Fruit fly (Drosophila melanogaster): ENCODE results near the gene Skp2.

The Skp2 gene

DNA sequence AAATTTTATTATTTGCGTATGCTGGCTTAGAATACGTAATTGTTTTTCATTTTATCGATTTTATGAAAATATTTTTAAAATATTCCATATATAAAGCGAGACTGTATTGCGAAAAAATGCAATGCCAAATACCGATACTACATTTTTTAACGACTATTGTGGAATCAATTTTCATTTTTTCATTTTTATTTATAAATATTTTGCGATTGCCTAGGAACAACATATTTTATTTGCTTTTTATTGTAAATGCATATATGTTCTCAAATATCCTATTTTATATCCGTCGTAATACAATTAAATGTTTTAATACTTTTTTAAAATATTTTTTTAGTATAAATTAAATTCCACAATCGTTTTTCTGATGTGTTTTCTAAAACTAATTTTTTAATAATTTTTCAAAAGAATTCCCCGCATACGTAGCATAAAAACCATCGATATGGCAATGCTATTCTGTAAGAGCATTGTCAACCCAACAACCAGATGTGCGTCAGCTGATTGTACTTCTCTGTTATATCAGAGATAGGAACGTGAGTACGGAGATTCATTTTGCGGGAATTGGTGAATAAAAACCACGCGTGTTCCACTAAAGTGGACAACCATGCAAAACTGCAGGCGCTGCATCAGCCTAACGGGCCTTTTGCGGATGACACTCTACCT lies 26.3 kb downstream of the Skp2 start, which contains the start of gene Suv3 (continued):
- TF ChIP-seq Xrp1 (GFP tag; IDR thresholded peaks at IDR 0.05) (peak; percentile 41), Fer1 (GFP tag; optimal IDR thresholded peaks at IDR 0.05) (no peak), Hr51 (GFP tag; optimal IDR thresholded peaks at IDR 0.05) (peak in 1 of 2 experiments; percentile 58), CG31388 (GFP tag; optimal IDR thresholded peaks at IDR 0.05) (no peak), kni (GFP tag; optimal IDR thresholded peaks at IDR 0.05) (no peak), CG13296 (GFP tag; optimal IDR thresholded peaks at IDR 0.05) (peak; percentile 13), CG13775 (GFP tag; optimal IDR thresholded peaks at IDR 0.05) (peak; percentile 73), Blimp-1 (GFP tag; optimal IDR thresholded peaks at IDR 0.05) (no peak), CG12659 (GFP tag; optimal IDR thresholded peaks at IDR 0.05) (peak; percentile 26), Hmx (GFP tag; optimal IDR thresholded peaks at IDR 0.05) (no peak), CrebB (tag; optimal IDR thresholded peaks at IDR 0.05) (no peak), klu (GFP tag; IDR thresholded peaks at IDR 0.05) (no peak), Fer2 (tag; optimal IDR thresholded peaks at IDR 0.05) (no peak), CG11398 (GFP tag; optimal IDR thresholded peaks at IDR 0.05) (no peak), danr (GFP tag; IDR thresholded peaks at IDR 0.05) (no peak), exex (tag; optimal IDR thresholded peaks at IDR 0.05) (no peak), Optix (GFP tag; IDR thresholded peaks at IDR 0.05) (no peak), inv (GFP tag; IDR thresholded peaks at IDR 0.05; ENCODE audit: partially characterized antibody) (no peak), CG12219 (GFP tag; optimal IDR thresholded peaks at IDR 0.05) (no peak), CTCF (GFP tag; optimal IDR thresholded peaks at IDR 0.05) (no peak), CG2889 (GFP tag; IDR thresholded peaks at IDR 0.05) (no peak), sisA (GFP tag; IDR thresholded peaks at IDR 0.05) (no peak), CG9932 (GFP tag; IDR thresholded peaks at IDR 0.05) (peak; percentile 64), CG6683 (GFP tag; optimal IDR thresholded peaks at IDR 0.05) (no peak), knrl (GFP tag; IDR thresholded peaks at IDR 0.05; ENCODE audit: partially characterized antibody) (no peak), jing (GFP tag; optimal IDR thresholded peaks at IDR 0.05) (no peak), vnd (GFP tag; IDR thresholded peaks at IDR 0.05; ENCODE audit: partially characterized antibody) (no peak), Neu2 (GFP tag; optimal IDR thresholded peaks at IDR 0.05; ENCODE audit: borderline replicate concordance) (no peak), az2 (GFP tag; optimal IDR thresholded peaks at IDR 0.05) (peak; percentile 26), CG8924 (tag; optimal IDR thresholded peaks at IDR 0.05) (peak; percentile 44), ken (GFP tag; IDR thresholded peaks at IDR 0.05) (no peak), pros (GFP tag; optimal IDR thresholded peaks at IDR 0.05) (no peak), jumu (GFP tag; optimal IDR thresholded peaks at IDR 0.05) (no peak), CG2129 (GFP tag; IDR thresholded peaks at IDR 0.05; ENCODE audit: partially characterized antibody) (no peak), Bteb2 (GFP tag; optimal IDR thresholded peaks at IDR 0.05) (no peak), CG13424 (tag; optimal IDR thresholded peaks at IDR 0.05) (peak; percentile 59), D (optimal IDR thresholded peaks at IDR 0.05) (no peak), D (GFP tag; optimal IDR thresholded peaks at IDR 0.05) (no peak), org-1 (GFP tag; optimal IDR thresholded peaks at IDR 0.05) (no peak), CG2678 (tag; optimal IDR thresholded peaks at IDR 0.05) (peak; percentile 70), Hand (GFP tag; optimal IDR thresholded peaks at IDR 0.05) (no peak), CG4282 (GFP tag; optimal IDR thresholded peaks at IDR 0.05) (no peak), kah (GFP tag; optimal IDR thresholded peaks at IDR 0.05) (no peak), lov (optimal IDR thresholded peaks at IDR 0.05) (no peak), lov (GFP tag; IDR thresholded peaks at IDR 0.05) (no peak), CG14050 (GFP tag; IDR thresholded peaks at IDR 0.05) (no peak), CG14710 (tag; optimal IDR thresholded peaks at IDR 0.05) (peak; percentile 44), gfzf (GFP tag; optimal IDR thresholded peaks at IDR 0.05) (no peak), lbe (GFP tag; optimal IDR thresholded peaks at IDR 0.05) (no peak), dan (GFP tag; IDR thresholded peaks at IDR 0.05) (no peak), Atf-2 (GFP tag; optimal IDR thresholded peaks at IDR 0.05) (no peak)
